Worm (Caenorhabditis elegans): Measurements from ENCODE around the gene mak-1.

The mak-1 gene

ce11 chrII:8726700-8727099 lies 17.2 kb upstream of the mak-1 start, which contains the start of gene T01B7.9:
Gene T01B7.9 (minus strand): TSS chrII:8726800.
- TF ChIP-seq dpl-1 (GFP tag; optimal IDR thresholded peaks at IDR 0.05) = no peak
- TF ChIP-seq snu-23 (GFP tag; optimal IDR thresholded peaks at IDR 0.05) = no peak
- TF ChIP-seq Y116A8C.19 (tag; optimal IDR thresholded peaks at IDR 0.05; ENCODE audit: borderline replicate concordance) = no peak
- no peak for TF ChIP-seq hpl-2 (GFP tag; optimal IDR thresholded peaks at IDR 0.05)
- TF ChIP-seq C04F5.9 (tag; optimal IDR thresholded peaks at IDR 0.05) = no peak
- TF ChIP-seq lin-39 (tag; optimal IDR thresholded peaks at IDR 0.05) = no peak
- TF ChIP-seq ceh-88 (GFP tag; IDR thresholded peaks at IDR 0.05) = no peak
- no peak for TF ChIP-seq nhr-85 (tag)
- TF ChIP-seq sptf-1 (tag; optimal IDR thresholded peaks at IDR 0.05) = no peak
- no peak for TF ChIP-seq snpc-4 (tag; optimal IDR thresholded peaks at IDR 0.05)
- TF ChIP-seq F16B12.6 (tag; optimal IDR thresholded peaks at IDR 0.05) = no peak
- no peak for TF ChIP-seq elt-2 (tag; optimal IDR thresholded peaks at IDR 0.05)
- no peak for TF ChIP-seq fkh-8 (tag; optimal IDR thresholded peaks at IDR 0.05)
- TF ChIP-seq rnt-1 (tag; optimal IDR thresholded peaks at IDR 0.05) = no peak
- no peak for TF ChIP-seq tlp-1 (tag; optimal IDR thresholded peaks at IDR 0.05)
- TF ChIP-seq jun-1 (tag; optimal IDR thresholded peaks at IDR 0.05) = no peak
- TF ChIP-seq nhr-28 (tag; optimal IDR thresholded peaks at IDR 0.05) = no peak
- no peak for TF ChIP-seq nhr-71 (tag; optimal IDR thresholded peaks at IDR 0.05)

ce11 chrII:8730281-8730680 lies 13.6 kb upstream of the mak-1 start:
- peak; percentile 23 for TF ChIP-seq lin-14 (GFP tag; optimal IDR thresholded peaks at IDR 0.05)
- TF ChIP-seq elt-3 (tag; optimal IDR thresholded peaks at IDR 0.05) = peak in 1 of 6 experiments; percentile 46
- peak; percentile 93 for TF ChIP-seq blmp-1 (tag; optimal IDR thresholded peaks at IDR 0.05)
- no peak for TF ChIP-seq sptf-1 (tag; optimal IDR thresholded peaks at IDR 0.05)
- peak; percentile 32 for TF ChIP-seq rnt-1 (tag; optimal IDR thresholded peaks at IDR 0.05)

DNA sequence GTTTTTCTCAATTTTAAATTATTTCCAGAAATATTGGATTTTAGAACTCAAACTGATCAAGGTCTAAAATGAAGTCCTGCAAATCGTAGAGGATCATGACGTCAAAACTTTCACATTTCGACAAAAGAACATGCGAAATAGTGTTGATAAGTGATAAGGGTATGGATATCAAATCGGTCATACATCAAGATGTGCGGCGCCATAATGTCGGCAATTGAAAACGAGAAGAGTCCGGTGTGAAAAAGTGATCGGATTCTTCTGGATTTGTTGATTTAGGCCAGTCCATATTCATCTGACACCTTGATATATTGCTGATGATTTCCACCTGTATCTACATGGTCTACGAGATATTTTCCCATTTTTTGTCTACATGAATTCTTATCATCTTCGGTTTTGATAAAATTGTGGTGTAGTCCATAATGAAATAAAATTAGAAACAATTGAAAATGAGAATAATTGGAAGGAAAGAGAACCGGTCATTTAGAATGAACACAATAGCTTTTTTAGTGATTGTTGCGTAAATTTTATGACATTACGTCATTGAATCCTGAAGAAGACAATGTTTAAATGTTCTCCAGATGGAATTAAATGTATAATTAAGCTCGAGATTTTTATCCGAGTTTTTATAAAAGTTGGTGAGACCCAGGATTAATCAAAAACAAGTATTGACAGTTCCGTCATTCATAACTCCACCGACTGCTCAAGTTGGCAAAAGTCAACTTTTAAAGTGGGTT lies 12.7 kb upstream of the mak-1 start:
- no peak for TF ChIP-seq egl-27 (tag; optimal IDR thresholded peaks at IDR 0.05)
- peak in 1 of 6 experiments; percentile 87 for TF ChIP-seq elt-3 (tag; optimal IDR thresholded peaks at IDR 0.05)
- peak; percentile 96 for TF ChIP-seq blmp-1 (tag; optimal IDR thresholded peaks at IDR 0.05)
- TF ChIP-seq efl-1 (optimal IDR thresholded peaks at IDR 0.05) = no peak
- TF ChIP-seq efl-1 (GFP tag; optimal IDR thresholded peaks at IDR 0.05 in 1 of 2) = peak in 1 of 2 experiments; percentile 27

ce11 chrII:8731736-8732229 lies 12.1 kb upstream of the mak-1 start:
- no peak for TF ChIP-seq pax-3 (tag; optimal IDR thresholded peaks at IDR 0.05)
- TF ChIP-seq grh-1 (GFP tag; IDR thresholded peaks at IDR 0.05) = no peak
- TF ChIP-seq blmp-1 (tag; optimal IDR thresholded peaks at IDR 0.05) = peak; percentile 89
- TF ChIP-seq ces-1 (GFP tag; optimal IDR thresholded peaks at IDR 0.05) = no peak
- TF ChIP-seq lin-39 (tag; optimal IDR thresholded peaks at IDR 0.05) = no peak
- no peak for TF ChIP-seq nhr-85 (tag)
- TF ChIP-seq unc-62 (GFP tag; optimal IDR thresholded peaks at IDR 0.05) = no peak
- TF ChIP-seq sup-37 (GFP tag; optimal IDR thresholded peaks at IDR 0.05) = no peak

DNA sequence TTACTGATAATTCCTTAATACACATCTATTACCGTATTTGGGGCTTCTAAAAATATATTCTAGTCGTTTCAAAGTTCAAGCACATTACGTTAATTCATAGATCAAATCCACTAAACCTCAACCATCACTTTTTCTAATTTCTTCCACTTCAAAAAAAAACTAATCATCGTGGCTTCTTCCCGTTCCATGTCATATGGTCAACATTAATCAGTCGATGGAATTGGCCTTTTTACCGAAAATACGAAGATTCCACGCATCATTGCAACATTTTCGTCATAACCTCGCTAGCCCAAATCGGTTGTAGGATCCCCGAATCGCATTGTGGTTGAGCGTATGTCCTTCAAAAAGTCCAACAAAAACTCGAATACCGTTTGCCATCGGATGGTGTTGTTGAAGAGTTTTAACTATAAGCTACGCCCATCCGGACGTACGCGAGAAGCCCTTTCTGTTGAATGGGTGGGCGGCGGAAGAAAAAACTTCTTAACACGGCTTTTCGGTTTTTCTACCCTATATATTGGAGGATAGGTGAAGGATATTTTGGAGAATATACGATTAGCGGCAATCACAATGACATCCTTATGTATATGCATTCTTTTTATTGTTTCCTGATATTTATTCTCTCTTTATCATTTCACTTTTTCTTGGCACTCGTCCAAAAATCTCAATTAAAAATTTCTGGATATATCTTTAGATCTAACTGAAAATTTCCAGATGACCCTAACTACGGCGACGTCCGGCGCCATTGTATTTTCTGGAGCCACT lies 11.4 kb upstream of the mak-1 start, which contains the start of gene rol-6:
Gene rol-6 (plus strand): TSS at position 712 of the 762 bp plus-strand sequence.
- TF ChIP-seq pax-3 (tag; optimal IDR thresholded peaks at IDR 0.05) (no peak), F16B12.6 (tag; optimal IDR thresholded peaks at IDR 0.05) (no peak), nhr-90 (tag; optimal IDR thresholded peaks at IDR 0.05; ENCODE audit: poor library complexity) (no peak), Y116A8C.19 (tag; optimal IDR thresholded peaks at IDR 0.05; ENCODE audit: borderline replicate concordance) (no peak), blmp-1 (tag; optimal IDR thresholded peaks at IDR 0.05) (peak; percentile 50), lin-39 (tag; optimal IDR thresholded peaks at IDR 0.05) (no peak)
